Fruit fly (Drosophila melanogaster) S2 (cell line): Measurements from ENCODE around the gene Dus1.

Experiments
- CG8478 ChIP-seq: fragments of >200 bp; optimal IDR thresholded peaks from 2 replicates; lab custom pipeline; 2018
- CTCF ChIP-seq, 2 experiments: fragments of >200 bp; optimal IDR thresholded peaks; 2 replicates each; lab custom pipeline; 2018

Dus1 gene

dm6 chr2L:203529-204127, 67.9 kb downstream of the Dus1 start, which contains the start of gene mRpL10:
Gene mRpL10, plus strand, starts transcription at chr2L:203779.
- no peak for TF ChIP-seq CG8478
- TF ChIP-seq CTCF (optimal IDR thresholded peaks at IDR 0.05; lab: Kevin White, UChicago): peak in 1 of 2 experiments; percentile 25
